Worm (Caenorhabditis elegans) whole organism, young adult: ENCODE measurements around the gene T04C12.9.

ENCODE experiments used
- C06A6.2 ChIP-seq: fragments of 200-800 bp; sonication (Bioruptor generic); conservative IDR thresholded peaks from 2 replicates; pipeline ENCODE4 v1.3.6; 2022; ENCODE audit warnings: missing genetic modification characterization, missing compliant biosample characterization
- F23B12.7 ChIP-seq: sonication (generic microtip); optimal IDR thresholded peaks from 2 replicates; lab custom pipeline; 2017; ENCODE audit warnings: missing genetic modification characterization, mild to moderate bottlenecking, missing compliant biosample characterization, antibody characterized with exemption, moderate library complexity; ENCODE audit not compliant: insufficient read depth
- F33H1.4 ChIP-seq: fragments of 200-800 bp; sonication (Bioruptor generic); IDR thresholded peaks from 2 replicates; pipeline ENCODE4 v1.3.6; 2022; ENCODE audit warnings: missing genetic modification reagents, missing genetic modification characterization, missing compliant biosample characterization
- F55B11.4 ChIP-seq: sonication (generic microtip); optimal IDR thresholded peaks from 2 replicates; lab custom pipeline; 2016; ENCODE audit warnings: missing compliant biosample characterization, missing genetic modification characterization, borderline replicate concordance; ENCODE audit not compliant: insufficient read depth
- F57C9.4 ChIP-seq: sonication (generic microtip); optimal IDR thresholded peaks from 2 replicates; lab custom pipeline; 2017; ENCODE audit warnings: mild to moderate bottlenecking, missing genetic modification characterization, missing compliant biosample characterization
- T07F8.4 ChIP-seq: sonication (generic microtip); optimal IDR thresholded peaks from 2 replicates; lab custom pipeline; 2016; ENCODE audit warnings: mild to moderate bottlenecking, missing genetic modification characterization, moderate library complexity, missing compliant biosample characterization
- Y95B8A.8 ChIP-seq: fragments of 200-800 bp; sonication (Bioruptor generic); IDR thresholded peaks from 2 replicates; pipeline ENCODE4 v1.3.6; 2022; ENCODE audit warnings: missing genetic modification reagents, missing genetic modification characterization, missing compliant biosample characterization
- akir-1 ChIP-seq: fragments of 200-800 bp; sonication (Bioruptor generic); optimal IDR thresholded peaks from 2 replicates; lab custom pipeline; 2018; ENCODE audit warnings: mild to moderate bottlenecking, missing genetic modification characterization, moderate library complexity, missing compliant biosample characterization
- aptf-3 ChIP-seq: fragments of 200-800 bp; sonication (Bioruptor generic); IDR thresholded peaks from 2 replicates; pipeline ENCODE4 v1.3.6; 2022; ENCODE audit warnings: missing genetic modification characterization, missing compliant biosample characterization
- attf-5 ChIP-seq: fragments of 200-800 bp; sonication (Bioruptor generic); optimal IDR thresholded peaks from 2 replicates; lab custom pipeline; 2018; ENCODE audit warnings: mild to moderate bottlenecking, missing genetic modification characterization, missing compliant biosample characterization
- attf-6 ChIP-seq: fragments of 200-800 bp; sonication (Bioruptor generic); IDR thresholded peaks from 2 replicates; pipeline ENCODE4 v1.3.6; 2022; ENCODE audit warnings: missing genetic modification reagents, missing genetic modification characterization, missing compliant biosample characterization
- cebp-2 ChIP-seq: fragments of 200-800 bp; sonication (Bioruptor generic); IDR thresholded peaks from 2 replicates; pipeline ENCODE4 v1.3.6; 2022; ENCODE audit warnings: missing genetic modification characterization, missing compliant biosample characterization
- chd-7 ChIP-seq: sonication (generic microtip); optimal IDR thresholded peaks from 2 replicates; lab custom pipeline; 2016; ENCODE audit warnings: mild to moderate bottlenecking, missing genetic modification characterization, moderate library complexity, missing compliant biosample characterization
- efl-1 ChIP-seq: fragments of 150-350 bp; optimal IDR thresholded peaks from 2 replicates; lab custom pipeline; 2014; ENCODE audit warnings: missing biosample characterization, missing genetic modification reagents, missing genetic modification characterization
- gei-17 ChIP-seq: fragments of 200-800 bp; sonication (Bioruptor generic); optimal IDR thresholded peaks from 2 replicates; lab custom pipeline; 2018; ENCODE audit warnings: mild to moderate bottlenecking, missing genetic modification characterization, missing compliant biosample characterization
- hlh-12 ChIP-seq: sonication (generic microtip); optimal IDR thresholded peaks from 2 replicates; lab custom pipeline; 2016; ENCODE audit warnings: missing genetic modification characterization, missing compliant biosample characterization
- hlh-26 ChIP-seq: fragments of 200-800 bp; sonication (Bioruptor generic); conservative IDR thresholded peaks from 2 replicates; pipeline ENCODE4 v1.3.6; 2022; ENCODE audit warnings: missing genetic modification reagents, missing genetic modification characterization, missing compliant biosample characterization
- hsf-1 ChIP-seq: fragments of 200-800 bp; sonication (Bioruptor generic); IDR thresholded peaks from 2 replicates; pipeline ENCODE4 v1.3.6; 2022; ENCODE audit warnings: missing genetic modification reagents, missing genetic modification characterization, missing compliant biosample characterization
- lag-1 ChIP-seq: fragments of 200-800 bp; sonication (Bioruptor generic); IDR thresholded peaks from 2 replicates; pipeline ENCODE4 v1.3.6; 2022; ENCODE audit warnings: missing genetic modification reagents, missing genetic modification characterization, missing compliant biosample characterization
- let-526 ChIP-seq: fragments of 200-800 bp; sonication (Bioruptor generic); IDR thresholded peaks from 2 replicates; pipeline ENCODE4 v1.3.6; 2022; ENCODE audit warnings: missing genetic modification reagents, missing genetic modification characterization, missing compliant biosample characterization
- let-607 ChIP-seq, 2 experiments: fragments of 200-800 bp in 1 of 2; sonication (Bioruptor generic) in 1 of 2; sonication (generic microtip) in 1 of 2; optimal IDR thresholded peaks; 2 replicates each; lab custom pipeline; 2016 to 2018; ENCODE audit warnings: mild to moderate bottlenecking in 2 of 2, missing compliant biosample characterization in 2 of 2, missing genetic modification characterization in 2 of 2, moderate library complexity in 2 of 2, missing genotype in 1 of 2
- lin-40 ChIP-seq: sonication (generic microtip); optimal IDR thresholded peaks from 2 replicates; lab custom pipeline; 2016; ENCODE audit warnings: missing genetic modification characterization, mild to moderate bottlenecking, missing compliant biosample characterization, missing genotype, missing genetic modification reagents
- madf-10 ChIP-seq: sonication (generic microtip); optimal IDR thresholded peaks from 2 replicates; lab custom pipeline; 2016; ENCODE audit warnings: mild to moderate bottlenecking, missing genetic modification characterization, missing compliant biosample characterization
- madf-8 ChIP-seq: fragments of 200-800 bp; sonication (Bioruptor generic); conservative IDR thresholded peaks from 2 replicates; pipeline ENCODE4 v1.3.6; 2022; ENCODE audit warnings: missing genetic modification reagents, missing genetic modification characterization, missing compliant biosample characterization
- mcd-1 ChIP-seq: fragments of 200-800 bp; sonication (Bioruptor generic); IDR thresholded peaks from 2 replicates; pipeline ENCODE4 v1.3.6; 2022; ENCODE audit warnings: missing genetic modification reagents, missing genetic modification characterization, missing compliant biosample characterization
- mel-28 ChIP-seq: sonication (generic microtip); optimal IDR thresholded peaks from 2 replicates; lab custom pipeline; 2016; ENCODE audit warnings: borderline replicate concordance, mild to moderate bottlenecking, missing genetic modification characterization, missing compliant biosample characterization
- mes-4 ChIP-seq: sonication (generic microtip); optimal IDR thresholded peaks from 2 replicates; lab custom pipeline; 2016; ENCODE audit warnings: missing genotype, missing genetic modification characterization, missing compliant biosample characterization
- nfya-2 ChIP-seq: fragments of 200-800 bp; sonication (Bioruptor generic); IDR thresholded peaks from 2 replicates; pipeline ENCODE4 v1.3.6; 2022; ENCODE audit warnings: missing genetic modification reagents, missing genetic modification characterization, missing compliant biosample characterization
- nfyb-1 ChIP-seq: fragments of 200-800 bp; sonication (Bioruptor generic); IDR thresholded peaks from 2 replicates; pipeline ENCODE4 v1.3.6; 2022; ENCODE audit warnings: missing genetic modification reagents, missing genetic modification characterization, missing compliant biosample characterization
- pha-4 ChIP-seq: fragments of 150-350 bp; sonication (generic microtip); optimal IDR thresholded peaks from 2 replicates; lab custom pipeline; 2014; ENCODE audit warnings: missing biosample characterization, missing genetic modification reagents, missing genetic modification characterization
- sdz-38 ChIP-seq: sonication (generic microtip); optimal IDR thresholded peaks from 2 replicates; lab custom pipeline; 2016; ENCODE audit warnings: missing genotype, missing genetic modification characterization, missing compliant biosample characterization
- snpc-3.4 ChIP-seq: sonication (generic microtip); optimal IDR thresholded peaks from 2 replicates; lab custom pipeline; 2017; ENCODE audit warnings: missing genetic modification characterization, mild to moderate bottlenecking, missing compliant biosample characterization, antibody characterized with exemption, moderate library complexity, missing genotype, missing genetic modification reagents
- snpc-4 ChIP-seq, 5 experiments: fragments of 150-350 bp in 1 of 5; sonication (generic microtip) in 4 of 5; optimal IDR thresholded peaks; 2 replicates each; lab custom pipeline; 2014 to 2018; ENCODE audit warnings: missing genetic modification characterization in 5 of 5, missing biosample characterization in 3 of 5, antibody characterized with exemption in 2 of 5, mild to moderate bottlenecking in 2 of 5, missing compliant biosample characterization in 2 of 5, missing genotype in 2 of 5, moderate library complexity in 2 of 5, missing genetic modification reagents in 1 of 5
- sptf-2 ChIP-seq: fragments of 200-800 bp; sonication (Bioruptor generic); optimal IDR thresholded peaks from 2 replicates; lab custom pipeline; 2018; ENCODE audit warnings: mild to moderate bottlenecking, missing genetic modification characterization, missing compliant biosample characterization
- tbx-9 ChIP-seq: sonication (generic microtip); optimal IDR thresholded peaks from 2 replicates; lab custom pipeline; 2016; ENCODE audit warnings: borderline replicate concordance, missing genetic modification characterization, inconsistent platforms, missing compliant biosample characterization
- ztf-25 ChIP-seq: fragments of 200-800 bp; sonication (Bioruptor generic); IDR thresholded peaks from 2 replicates; pipeline ENCODE4 v1.3.6; 2022; ENCODE audit warnings: missing genetic modification reagents, missing genetic modification characterization, missing compliant biosample characterization
- ztf-26 ChIP-seq: sonication (generic microtip); optimal IDR thresholded peaks from 2 replicates; lab custom pipeline; 2017; ENCODE audit warnings: missing genetic modification characterization, missing compliant biosample characterization
- ztf-6 ChIP-seq: fragments of 200-800 bp; sonication (Bioruptor generic); IDR thresholded peaks from 2 replicates; pipeline ENCODE4 v1.3.6; 2022; ENCODE audit warnings: missing genetic modification reagents, missing genetic modification characterization, missing compliant biosample characterization

T04C12.9 gene

DNA sequence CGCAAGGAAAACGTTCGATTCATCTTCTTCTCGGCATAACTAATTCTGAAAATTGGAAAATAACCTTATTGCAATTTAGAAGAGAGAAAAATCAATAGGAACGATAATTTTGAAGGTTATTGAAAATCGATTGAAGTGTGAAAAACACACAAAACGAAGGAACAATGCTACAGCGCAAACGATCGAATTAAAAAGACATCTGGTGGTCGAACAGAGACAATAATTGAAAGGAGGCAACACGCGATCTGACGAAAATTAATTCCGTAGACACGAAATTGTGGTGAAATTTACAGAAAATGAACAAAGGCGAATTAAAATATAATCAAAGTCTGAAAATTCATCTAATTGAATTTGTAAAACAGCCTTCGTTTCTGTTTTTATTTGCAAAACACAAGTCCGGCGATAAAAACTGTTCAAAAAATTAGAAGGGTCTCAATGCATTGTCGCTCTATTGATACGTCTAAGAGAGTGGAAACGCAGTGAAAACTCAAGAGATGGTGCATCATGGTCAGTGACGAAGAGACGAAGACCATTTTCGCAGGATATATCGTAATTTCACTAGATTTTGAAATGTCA, 23.5 kb downstream of the T04C12.9 start, which contains the start of gene pak-2 (continued):
- TF ChIP-seq sptf-2 (GFP tag; lab: Kevin White, UChicago) = no peak
- TF ChIP-seq attf-6 = no peak
- TF ChIP-seq mcd-1 = peak; percentile 88
- TF ChIP-seq T07F8.4 = no peak
- TF ChIP-seq F33H1.4 = no peak
- TF ChIP-seq akir-1 = peak; percentile 64
- TF ChIP-seq snpc-4 (GFP tag; optimal IDR thresholded peaks at IDR 0.05; lab: Kevin White, UChicago) = no peak
- TF ChIP-seq snpc-4 (tag; optimal IDR thresholded peaks at IDR 0.05; lab: Kevin White, UChicago) = peak in 1 of 4 experiments; percentile 38
- no peak for TF ChIP-seq ztf-26 (tag; lab: Kevin White, UChicago)
- no peak for TF ChIP-seq tbx-9 (tag; lab: Kevin White, UChicago)
- TF ChIP-seq F23B12.7 (tag; lab: Kevin White, UChicago) = peak; percentile 86
- no peak for TF ChIP-seq lag-1
- TF ChIP-seq mes-4 (tag; lab: Kevin White, UChicago) = no peak
- no peak for TF ChIP-seq mel-28 (tag; lab: Kevin White, UChicago)
- no peak for TF ChIP-seq chd-7 (tag; lab: Kevin White, UChicago)

- TF ChIP-seq snpc-3.4 (tag; lab: Kevin White, UChicago) (no peak), attf-5 (no peak), F57C9.4 (tag; lab: Kevin White, UChicago) (no peak), sdz-38 (tag; lab: Kevin White, UChicago) (no peak), cebp-2 (GFP tag; lab: Robert Waterston, UW) (no peak), C06A6.2 (no peak), hsf-1 (no peak), ztf-25 (GFP tag; lab: Robert Waterston, UW) (no peak), chd-7 (tag; lab: Kevin White, UChicago) (no peak), mel-28 (tag; lab: Kevin White, UChicago) (no peak), hlh-26 (GFP tag; lab: Robert Waterston, UW) (no peak), let-607 (tag; optimal IDR thresholded peaks at IDR 0.05; lab: Kevin White, UChicago) (no peak), let-526 (GFP tag; lab: Robert Waterston, UW) (no peak), pha-4 (tag; lab: Kevin White, UChicago) (no peak), ztf-6 (GFP tag; lab: Robert Waterston, UW) (no peak), hlh-12 (tag; lab: Kevin White, UChicago) (no peak), aptf-3 (GFP tag; lab: Robert Waterston, UW) (no peak), gei-17 (no peak)
Measured at ce11 chrV:11034748-11035147, 28.3 kb downstream of the T04C12.9 start, which contains the start of gene pptr-2. pptr-2 (minus strand) TSS chrV:11034931.

DNA sequence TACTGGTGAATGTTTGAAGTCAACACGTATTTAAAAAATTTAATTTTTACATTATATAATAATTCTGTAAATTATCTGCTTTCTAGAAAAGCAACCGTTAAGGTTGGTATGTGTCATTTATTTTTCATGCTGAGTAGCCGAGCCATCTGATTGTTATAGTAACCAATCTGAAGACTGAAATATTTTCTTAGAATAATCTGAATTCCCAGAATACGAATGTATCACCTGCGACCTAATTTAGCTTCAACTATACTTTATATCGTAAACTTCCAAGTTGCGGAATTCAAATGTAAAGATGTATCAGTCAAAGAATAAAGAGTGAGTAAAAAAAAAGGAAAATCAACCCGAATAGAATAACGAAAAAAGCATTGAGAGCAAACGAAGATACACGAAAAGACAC, 29.8 kb downstream of the T04C12.9 start:
- TF ChIP-seq sptf-2 (GFP tag; lab: Kevin White, UChicago) = no peak
- TF ChIP-seq efl-1 = no peak
- TF ChIP-seq Y95B8A.8 = no peak
- no peak for TF ChIP-seq madf-10 (tag; lab: Kevin White, UChicago)
- TF ChIP-seq lin-40 (tag; lab: Kevin White, UChicago) = no peak
- no peak for TF ChIP-seq F55B11.4 (tag; lab: Kevin White, UChicago)
- TF ChIP-seq madf-8 = no peak
- no peak for TF ChIP-seq nfya-2
- no peak for TF ChIP-seq nfyb-1 (GFP tag; lab: Robert Waterston, UW)
